Worm (Caenorhabditis elegans) whole organism, L3 larva: ENCODE measurements around the gene srx-34.

Source experiments
- ZK546.5 ChIP-seq: sonication (generic microtip); optimal IDR thresholded peaks from 2 replicates; lab custom pipeline; 2017; ENCODE audit warnings: missing biosample characterization, missing genetic modification characterization
- aly-2 ChIP-seq: fragments of 150-350 bp; optimal IDR thresholded peaks from 2 replicates; lab custom pipeline; 2014; ENCODE audit warnings: missing biosample characterization, missing genetic modification characterization
- ceh-16 ChIP-seq: sonication (generic microtip); optimal IDR thresholded peaks from 2 replicates; lab custom pipeline; 2017; ENCODE audit warnings: missing biosample characterization, missing genetic modification characterization
- ceh-82 ChIP-seq: fragments of 150-350 bp; optimal IDR thresholded peaks from 2 replicates; lab custom pipeline; 2014; ENCODE audit warnings: missing biosample characterization, missing genetic modification characterization
- ceh-9 ChIP-seq: sonication (generic microtip); optimal IDR thresholded peaks from 2 replicates; lab custom pipeline; 2018; ENCODE audit warnings: missing biosample characterization, missing genetic modification characterization
- egl-27 ChIP-seq: sonication (generic microtip); optimal IDR thresholded peaks from 4 replicates; lab custom pipeline; 2017; ENCODE audit warnings: missing biosample characterization, missing genetic modification reagents, missing genetic modification characterization
- egl-5 ChIP-seq: fragments of 150-350 bp; optimal IDR thresholded peaks from 2 replicates; lab custom pipeline; 2017; ENCODE audit warnings: missing biosample characterization, missing genetic modification reagents, missing genetic modification characterization, inconsistent platforms
- elt-1 ChIP-seq: fragments of 150-350 bp; optimal IDR thresholded peaks from 2 replicates; lab custom pipeline; 2014; ENCODE audit warnings: missing biosample characterization, missing genetic modification characterization
- elt-2 ChIP-seq: sonication (generic microtip); optimal IDR thresholded peaks from 2 replicates; lab custom pipeline; 2016; ENCODE audit warnings: missing genetic modification reagents, mild to moderate bottlenecking, missing genetic modification characterization, missing compliant biosample characterization
- elt-3 ChIP-seq, 3 experiments: fragments of 150-350 bp in 1 of 3; sonication (generic microtip) in 2 of 3; optimal IDR thresholded peaks; 2 replicates in 2 of 3; 4 replicates in 1 of 3; lab custom pipeline; 2014 to 2017; ENCODE audit warnings: missing biosample characterization in 3 of 3, missing genetic modification characterization in 3 of 3
- eor-1 ChIP-seq, 2 experiments: fragments of 150-350 bp; optimal IDR thresholded peaks; 2 replicates each; lab custom pipeline; 2014 to 2018; ENCODE audit warnings: missing biosample characterization in 2 of 2, missing genetic modification characterization in 2 of 2
- fos-1 ChIP-seq: fragments of 150-350 bp; optimal IDR thresholded peaks from 2 replicates; lab custom pipeline; 2014; ENCODE audit warnings: missing biosample characterization, missing genetic modification characterization
- lin-39 ChIP-seq: fragments of 150-350 bp; optimal IDR thresholded peaks from 2 replicates; lab custom pipeline; 2018; ENCODE audit warnings: missing biosample characterization, missing genetic modification reagents, missing genetic modification characterization
- mml-1 ChIP-seq: fragments of 150-350 bp; sonication (generic microtip); optimal IDR thresholded peaks from 3 replicates; lab custom pipeline; 2014; ENCODE audit warnings: missing biosample characterization, missing genetic modification characterization
- nfya-1 ChIP-seq: sonication (generic microtip); optimal IDR thresholded peaks from 2 replicates; lab custom pipeline; 2017; ENCODE audit warnings: missing genetic modification characterization, mild to moderate bottlenecking, missing compliant biosample characterization, antibody characterized with exemption, moderate library complexity; ENCODE audit not compliant: insufficient read depth
- nhr-11 ChIP-seq: fragments of 150-350 bp; optimal IDR thresholded peaks from 2 replicates; lab custom pipeline; 2014; ENCODE audit warnings: missing biosample characterization, missing genetic modification characterization
- nhr-12 ChIP-seq: fragments of 150-350 bp; optimal IDR thresholded peaks from 2 replicates; lab custom pipeline; 2014; ENCODE audit warnings: missing biosample characterization, missing genetic modification characterization
- nhr-23 ChIP-seq: fragments of 150-350 bp; optimal IDR thresholded peaks from 2 replicates; lab custom pipeline; 2014; ENCODE audit warnings: missing biosample characterization, missing genetic modification reagents, missing genetic modification characterization
- nhr-237 ChIP-seq: fragments of 150-350 bp; optimal IDR thresholded peaks from 2 replicates; lab custom pipeline; 2014; ENCODE audit warnings: missing biosample characterization, missing genetic modification characterization
- nhr-25 ChIP-seq: sonication (generic microtip); optimal IDR thresholded peaks from 2 replicates; lab custom pipeline; 2017; ENCODE audit warnings: missing biosample characterization, missing genetic modification characterization
- nhr-28 ChIP-seq: fragments of 150-350 bp; optimal IDR thresholded peaks from 2 replicates; lab custom pipeline; 2014; ENCODE audit warnings: missing biosample characterization, missing genetic modification characterization
- nhr-67 ChIP-seq: fragments of 150-350 bp; optimal IDR thresholded peaks from 2 replicates; lab custom pipeline; 2014; ENCODE audit warnings: missing biosample characterization, missing genetic modification characterization
- nhr-76 ChIP-seq: fragments of 150-350 bp; sonication (generic microtip); optimal IDR thresholded peaks from 5 replicates; lab custom pipeline; 2014; ENCODE audit warnings: missing biosample characterization, missing genetic modification characterization
- nhr-77 ChIP-seq: fragments of 150-350 bp; optimal IDR thresholded peaks from 2 replicates; lab custom pipeline; 2014; ENCODE audit warnings: missing biosample characterization, missing genetic modification characterization
- pha-4 ChIP-seq: fragments of 150-350 bp; optimal IDR thresholded peaks from 2 replicates; lab custom pipeline; 2014; ENCODE audit warnings: missing biosample characterization, missing genetic modification reagents, missing genetic modification characterization
- pqm-1 ChIP-seq: fragments of 150-350 bp; optimal IDR thresholded peaks from 2 replicates; lab custom pipeline; 2017; ENCODE audit warnings: missing biosample characterization, missing genetic modification characterization, inconsistent platforms
- sea-2 ChIP-seq: fragments of 150-350 bp; sonication (generic microtip); optimal IDR thresholded peaks from 4 replicates; lab custom pipeline; 2014; ENCODE audit warnings: missing biosample characterization, missing genetic modification reagents, missing genetic modification characterization
- snpc-4 ChIP-seq: fragments of 150-350 bp; optimal IDR thresholded peaks from 2 replicates; lab custom pipeline; 2014; ENCODE audit warnings: missing biosample characterization, missing genetic modification characterization
- tbx-2 ChIP-seq: sonication (generic microtip); optimal IDR thresholded peaks from 2 replicates; lab custom pipeline; 2016; ENCODE audit warnings: mild to moderate bottlenecking, missing genetic modification characterization, missing compliant biosample characterization
- unc-62 ChIP-seq: fragments of 150-350 bp; sonication (generic microtip); optimal IDR thresholded peaks from 4 replicates; lab custom pipeline; 2014; ENCODE audit warnings: missing biosample characterization, missing genetic modification reagents, missing genetic modification characterization
- zag-1 ChIP-seq: fragments of 150-350 bp; optimal IDR thresholded peaks from 2 replicates; lab custom pipeline; 2014; ENCODE audit warnings: missing biosample characterization, missing genetic modification characterization
- ztf-11 ChIP-seq: fragments of 150-350 bp; optimal IDR thresholded peaks from 2 replicates; lab custom pipeline; 2014; ENCODE audit warnings: missing biosample characterization, missing genetic modification characterization
- ztf-4 ChIP-seq: fragments of 150-350 bp; optimal IDR thresholded peaks from 2 replicates; lab custom pipeline; 2014; ENCODE audit warnings: missing biosample characterization, missing genetic modification characterization

The srx-34 gene

DNA sequence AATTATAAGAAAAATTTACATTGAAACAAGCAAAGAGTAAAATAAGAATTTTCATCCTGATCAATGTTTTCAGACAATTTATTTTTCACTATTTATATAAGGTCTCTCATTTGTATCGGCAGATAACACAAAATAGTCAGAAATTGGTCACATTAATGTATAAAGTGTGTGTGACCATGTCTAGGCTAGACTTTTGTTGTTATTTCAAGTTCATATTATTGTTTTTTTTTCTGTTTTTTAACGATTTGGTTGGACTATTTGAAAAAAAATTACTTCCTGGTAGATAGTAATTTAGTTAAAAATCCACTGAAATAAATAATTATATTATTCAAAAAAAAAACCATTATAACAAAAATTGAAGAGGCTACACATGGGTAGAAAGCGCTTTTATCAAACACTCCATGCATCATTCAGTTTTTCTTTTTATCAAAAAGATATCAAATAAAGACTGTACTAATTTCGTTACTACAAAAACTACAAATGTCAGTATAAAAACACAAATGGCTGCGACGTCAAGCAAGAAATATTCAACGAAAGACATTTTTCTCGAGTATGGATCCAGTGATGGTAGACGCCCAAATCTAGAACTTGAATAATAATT lies 25.3 kb upstream of the srx-34 start, which contains the start of gene ugt-37:
Gene ugt-37, minus strand, starts transcription at position 69 of the 601 bp plus-strand sequence.
- TF ChIP-seq nhr-76 (no peak), elt-2 (tag; lab: Kevin White, UChicago) (peak; percentile 33)

ce11 chrV:7142661-7143060 lies 22.6 kb upstream of the srx-34 start:
- TF ChIP-seq nhr-25 (tag; lab: Kevin White, UChicago): no peak
- no peak for TF ChIP-seq elt-3 (tag; optimal IDR thresholded peaks at IDR 0.05; lab: Kevin White, UChicago)
- TF ChIP-seq eor-1 (tag; optimal IDR thresholded peaks at IDR 0.05; lab: Kevin White, UChicago): no peak
- TF ChIP-seq unc-62 (GFP tag; lab: Kevin White, UChicago): no peak
- TF ChIP-seq elt-2 (tag; lab: Kevin White, UChicago): peak; percentile 33
- TF ChIP-seq sea-2 (GFP tag; lab: Kevin White, UChicago): no peak
- peak; percentile 68 for TF ChIP-seq snpc-4 (tag; lab: Kevin White, UChicago)
- peak; percentile 46 for TF ChIP-seq pqm-1

ce11 chrV:7141864-7142263 lies 21.8 kb upstream of the srx-34 start, which contains the start of gene ugt-40:
Gene ugt-40, minus strand, starts transcription at chrV:7141964.
- TF ChIP-seq ceh-82 (tag; lab: Kevin White, UChicago) (no peak), elt-1 (tag; lab: Kevin White, UChicago) (no peak), nhr-28 (tag; lab: Kevin White, UChicago) (no peak), lin-39 (no peak), nhr-77 (tag; lab: Kevin White, UChicago) (no peak), ztf-11 (tag; lab: Kevin White, UChicago) (no peak)

DNA sequence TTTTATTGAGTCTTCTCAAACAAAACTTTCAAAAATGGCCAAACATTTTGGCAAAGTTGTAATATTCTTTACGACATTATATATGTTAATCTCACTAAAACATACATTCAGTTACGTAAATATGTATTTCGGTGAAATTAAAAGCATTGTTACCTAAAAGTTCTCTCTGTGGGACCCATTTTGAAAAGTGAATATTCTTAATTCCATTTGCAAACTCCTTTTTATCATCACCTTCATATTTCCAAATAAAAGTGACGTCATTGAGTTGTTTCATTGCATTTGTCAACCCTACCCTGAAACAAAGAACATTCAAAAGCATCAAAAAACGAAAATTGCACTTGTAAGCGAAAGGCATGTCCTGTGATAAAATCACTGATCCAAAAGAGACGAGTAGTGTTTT lies 20.3 kb upstream of the srx-34 start:
- TF ChIP-seq pqm-1 (peak; percentile 7), elt-1 (tag; lab: Kevin White, UChicago) (no peak)

ce11 chrV:7138320-7138719 lies 18.3 kb upstream of the srx-34 start, which contains the start of gene str-112:
Gene str-112, minus strand, starts transcription at chrV:7138420.
- TF ChIP-seq snpc-4 (tag; lab: Kevin White, UChicago) (no peak), mml-1 (no peak), tbx-2 (tag; lab: Kevin White, UChicago) (no peak), egl-27 (no peak), nhr-28 (tag; lab: Kevin White, UChicago) (no peak), eor-1 (tag; optimal IDR thresholded peaks at IDR 0.05; lab: Kevin White, UChicago) (no peak), ceh-16 (tag; lab: Kevin White, UChicago) (no peak), nhr-23 (tag; lab: Kevin White, UChicago) (no peak), nhr-237 (tag; lab: Kevin White, UChicago) (no peak), pqm-1 (no peak), fos-1 (tag; lab: Kevin White, UChicago) (no peak), ztf-4 (tag; lab: Kevin White, UChicago) (no peak), nhr-76 (no peak), aly-2 (tag; lab: Kevin White, UChicago) (no peak), pha-4 (no peak)

DNA sequence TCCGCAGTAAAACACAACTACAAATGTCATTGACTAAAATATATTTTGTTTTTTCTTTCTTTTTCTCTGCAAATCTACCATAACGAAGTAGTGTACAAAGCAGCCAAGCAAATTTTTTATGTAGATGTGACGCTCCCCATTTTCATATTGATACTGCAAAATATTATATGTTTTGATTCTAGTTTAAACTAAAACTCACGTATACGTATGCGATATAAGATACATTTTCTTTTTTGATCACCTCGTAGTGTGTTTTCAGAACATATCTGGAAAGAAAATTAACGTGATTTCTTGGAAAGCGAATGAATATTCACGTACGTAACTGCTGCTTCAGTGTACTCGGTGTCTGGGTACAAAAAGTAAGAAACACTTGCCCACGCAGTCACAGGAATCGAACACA lies 16.8 kb upstream of the srx-34 start:
- TF ChIP-seq zag-1 (tag; lab: Kevin White, UChicago) (no peak), tbx-2 (tag; lab: Kevin White, UChicago) (no peak), nhr-11 (tag; lab: Kevin White, UChicago) (no peak), ceh-16 (tag; lab: Kevin White, UChicago) (no peak), snpc-4 (tag; lab: Kevin White, UChicago) (no peak), ZK546.5 (tag; lab: Kevin White, UChicago) (no peak)

ce11 chrV:7133963-7134362 lies 13.9 kb upstream of the srx-34 start, which contains the start of gene F10D2.16:
Gene F10D2.16, plus strand, starts transcription at chrV:7134263.
- no peak for TF ChIP-seq nhr-237 (tag; lab: Kevin White, UChicago)
- TF ChIP-seq elt-1 (tag; lab: Kevin White, UChicago): no peak
- no peak for TF ChIP-seq nhr-67
- no peak for TF ChIP-seq egl-5 (tag; lab: Kevin White, UChicago)
- no peak for TF ChIP-seq nhr-12 (tag; lab: Kevin White, UChicago)
- TF ChIP-seq ceh-9 (tag; lab: Kevin White, UChicago): no peak
- TF ChIP-seq ZK546.5 (tag; lab: Kevin White, UChicago): no peak
- TF ChIP-seq ceh-82 (tag; lab: Kevin White, UChicago): no peak
- no peak for TF ChIP-seq nhr-11 (tag; lab: Kevin White, UChicago)
- TF ChIP-seq fos-1 (tag; lab: Kevin White, UChicago): no peak
- TF ChIP-seq nfya-1 (tag; lab: Kevin White, UChicago): no peak
- no peak for TF ChIP-seq nhr-23 (tag; lab: Kevin White, UChicago)
- no peak for TF ChIP-seq pha-4
